Worm (Caenorhabditis elegans) whole organism, early embryonic: ENCODE results near the gene F56D5.9.

Experiments
- B0310.2 ChIP-seq: sonication (generic microtip); optimal IDR thresholded peaks from 2 replicates; lab custom pipeline; 2016; ENCODE audit warnings: mild to moderate bottlenecking, missing genetic modification characterization, missing compliant biosample characterization
- ama-1 ChIP-seq: fragments of 150-350 bp; optimal IDR thresholded peaks from 2 replicates; lab custom pipeline; 2014
- ceh-13 ChIP-seq: fragments of 200-800 bp; sonication (Bioruptor generic); optimal IDR thresholded peaks from 2 replicates; lab custom pipeline; 2018; ENCODE audit warnings: mild to moderate bottlenecking, missing genetic modification characterization, missing compliant biosample characterization
- ets-7 ChIP-seq: sonication (generic microtip); optimal IDR thresholded peaks from 2 replicates; lab custom pipeline; 2016; ENCODE audit warnings: missing genotype, missing genetic modification characterization, missing compliant biosample characterization
- flt-1 ChIP-seq: fragments of 200-800 bp; sonication (Bioruptor generic); IDR thresholded peaks from 2 replicates; pipeline ENCODE4 v1.3.6; 2022; ENCODE audit warnings: missing genetic modification characterization, missing compliant biosample characterization
- hnd-1 ChIP-seq: sonication (generic microtip); optimal IDR thresholded peaks from 2 replicates; lab custom pipeline; 2016; ENCODE audit warnings: missing genetic modification characterization, missing compliant biosample characterization
- sea-1 ChIP-seq: fragments of 200-800 bp; sonication (Bioruptor generic); conservative IDR thresholded peaks from 2 replicates; pipeline ENCODE4 v1.3.6; 2022; ENCODE audit warnings: missing genetic modification characterization, missing compliant biosample characterization

ce11 chrIV:9408004-9408403 lies 14.3 kb downstream of the F56D5.9 start, which contains the start of gene F56D5.5:
- TF ChIP-seq ama-1 (lab: Kevin White, UChicago) (no peak), flt-1 (GFP tag; lab: Robert Waterston, UW) (no peak), ets-7 (no peak), hnd-1 (tag; lab: Kevin White, UChicago) (no peak), sea-1 (GFP tag; lab: Robert Waterston, UW) (no peak), B0310.2 (no peak), ceh-13 (no peak)
